Fruit fly (Drosophila melanogaster): Measurements from ENCODE around the gene PGAP5.

The PGAP5 gene

DNA sequence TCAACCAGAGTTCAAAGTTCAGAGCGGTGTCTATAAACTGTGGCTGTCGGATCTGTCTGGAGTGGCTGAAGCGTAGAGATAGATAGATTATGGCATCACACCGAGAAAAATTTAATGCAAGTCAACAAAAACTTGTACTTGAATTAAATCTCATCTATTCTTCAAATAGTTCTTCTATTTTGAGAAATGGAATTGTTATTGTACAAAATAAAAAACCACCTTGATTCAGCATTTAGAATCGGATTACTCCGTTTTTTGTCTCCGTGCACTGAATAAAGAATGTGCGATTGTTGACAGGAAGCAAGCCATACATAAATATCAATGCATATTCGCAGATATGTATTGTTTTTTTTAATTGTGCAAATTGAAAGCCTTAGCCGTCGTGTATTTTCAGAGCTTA, 30.9 kb downstream of the PGAP5 start (continued):
- peak in 1 of 2 experiments; percentile 76 for TF ChIP-seq Pdp1 (GFP tag; optimal IDR thresholded peaks at IDR 0.05)
- TF ChIP-seq B-H1 (GFP tag; IDR thresholded peaks at IDR 0.05): peak; percentile 26; the same call in 2 of the 3 replicates
- TF ChIP-seq mam (GFP tag; optimal IDR thresholded peaks at IDR 0.05): peak; percentile 14
- no peak for TF ChIP-seq Dad (GFP tag; optimal IDR thresholded peaks at IDR 0.05)
- TF ChIP-seq HLH3B (GFP tag; IDR thresholded peaks at IDR 0.05): peak; percentile 57; the same call in 1 of the 2 replicates
- TF ChIP-seq CG6254 (GFP tag; optimal IDR thresholded peaks at IDR 0.05): peak; percentile 3
- TF ChIP-seq CG1024 (GFP tag; IDR thresholded peaks at IDR 0.05): 0 out of 2 replicates have a peak, but pooled peaks have one; percentile 22
- peak; percentile 31 for TF ChIP-seq CG1602 (GFP tag; optimal IDR thresholded peaks at IDR 0.05)
- no peak for TF ChIP-seq Jarid2 (GFP tag; optimal IDR thresholded peaks at IDR 0.05)
- peak; percentile 0 for TF ChIP-seq CG10209 (GFP tag; optimal IDR thresholded peaks at IDR 0.05)
- peak; percentile 40 for TF ChIP-seq unpg (GFP tag; optimal IDR thresholded peaks at IDR 0.05)
- peak; percentile 6 for TF ChIP-seq CG9609 (GFP tag; optimal IDR thresholded peaks at IDR 0.05)
- no peak for TF ChIP-seq toy (GFP tag; IDR thresholded peaks at IDR 0.05)
- TF ChIP-seq CG2129 (GFP tag; IDR thresholded peaks at IDR 0.05; ENCODE audit: partially characterized antibody): no peak
- peak; percentile 32 for TF ChIP-seq nmo (GFP tag; optimal IDR thresholded peaks at IDR 0.05)
- peak; percentile 33 for TF ChIP-seq Sox102F (GFP tag; optimal IDR thresholded peaks at IDR 0.05)
- peak; percentile 24 for TF ChIP-seq onecut (GFP tag; IDR thresholded peaks at IDR 0.05)
- peak; percentile 46; the same call in 1 of the 2 replicates for TF ChIP-seq CG32532 (GFP tag; IDR thresholded peaks at IDR 0.05)
- TF ChIP-seq Xbp1 (GFP tag; optimal IDR thresholded peaks at IDR 0.05): peak; percentile 20
- TF ChIP-seq Gug (GFP tag; IDR thresholded peaks at IDR 0.05): 0 out of 4 replicates have a peak, but pooled peaks have one; percentile 24
- TF ChIP-seq CG18262 (tag; optimal IDR thresholded peaks at IDR 0.05): peak; percentile 30
- TF ChIP-seq lmd (GFP tag; IDR thresholded peaks at IDR 0.05): peak; percentile 52; the same call in 1 of the 2 replicates
- TF ChIP-seq CG30403 (GFP tag; optimal IDR thresholded peaks at IDR 0.05): peak; percentile 11
- no peak for TF ChIP-seq CG12299 (tag; optimal IDR thresholded peaks at IDR 0.05)
- TF ChIP-seq dmrt11E (tag; optimal IDR thresholded peaks at IDR 0.05): peak; percentile 47
- TF ChIP-seq row (GFP tag; IDR thresholded peaks at IDR 0.05): peak; percentile 70
- 0 out of 2 replicates have a peak, but pooled peaks have one; percentile 10 for TF ChIP-seq CG14441 (GFP tag; IDR thresholded peaks at IDR 0.05)
- TF ChIP-seq caup (GFP tag; optimal IDR thresholded peaks at IDR 0.05; ENCODE audit: severe bottlenecking): no peak
- peak; percentile 33; the same call in 1 of the 2 replicates for TF ChIP-seq esg (GFP tag; conservative IDR thresholded peaks at IDR 0.05)
- 0 out of 2 replicates have a peak, but pooled peaks have one; percentile 14 for TF ChIP-seq CG11085 (GFP tag; IDR thresholded peaks at IDR 0.05)
- TF ChIP-seq CG9727 (GFP tag; optimal IDR thresholded peaks at IDR 0.05): peak; percentile 41
- TF ChIP-seq hb (GFP tag; IDR thresholded peaks at IDR 0.05; ENCODE audit: partially characterized antibody): no peak
- TF ChIP-seq peb (GFP tag; IDR thresholded peaks at IDR 0.05): peak; percentile 23; the same call in 1 of the 2 replicates
- peak; percentile 38 for TF ChIP-seq CG12391 (tag; optimal IDR thresholded peaks at IDR 0.05)
- TF ChIP-seq hkb (optimal IDR thresholded peaks at IDR 0.05): no peak
- peak; percentile 50; the same call in 1 of the 2 replicates for TF ChIP-seq hkb (GFP tag; IDR thresholded peaks at IDR 0.05)
- TF ChIP-seq CG3847 (GFP tag; IDR thresholded peaks at IDR 0.05): peak; percentile 46
- TF ChIP-seq pnt (GFP tag; optimal IDR thresholded peaks at IDR 0.05): peak; percentile 14
- 0 out of 2 replicates have a peak, but pooled peaks have one; percentile 25 for TF ChIP-seq CG4404 (GFP tag; IDR thresholded peaks at IDR 0.05)
- no peak for TF ChIP-seq bab2 (GFP tag; optimal IDR thresholded peaks at IDR 0.05)
- 0 out of 2 replicates have a peak, but pooled peaks have one; percentile 30 for TF ChIP-seq dati (GFP tag; IDR thresholded peaks at IDR 0.05)
- TF ChIP-seq Six4 (GFP tag; optimal IDR thresholded peaks at IDR 0.05): peak; percentile 2
- peak; percentile 83 for TF ChIP-seq Ets65A (GFP tag)
- TF ChIP-seq Eip74EF (GFP tag; optimal IDR thresholded peaks at IDR 0.05): peak in 1 of 2 experiments; percentile 11
- peak; percentile 36; the same call in 1 of the 2 replicates for TF ChIP-seq wdn (GFP tag; IDR thresholded peaks at IDR 0.05)
- TF ChIP-seq Dbx (GFP tag; IDR thresholded peaks at IDR 0.05): 0 out of 3 replicates have a peak, but pooled peaks have one; percentile 20
- peak; percentile 40 for TF ChIP-seq CG2712 (tag; optimal IDR thresholded peaks at IDR 0.05)
- TF ChIP-seq chif (GFP tag; optimal IDR thresholded peaks at IDR 0.05): peak in 1 of 2 experiments; percentile 24
- peak; percentile 22; the same call in 1 of the 2 replicates for TF ChIP-seq E2f2 (GFP tag; IDR thresholded peaks at IDR 0.05)
- no peak for TF ChIP-seq CG13424 (tag; optimal IDR thresholded peaks at IDR 0.05)
